Fruit fly (Drosophila melanogaster) whole organism, embryonic: ENCODE data around the gene CG14024.

Experiments
- ATbp ChIP-seq: fragments of 200-800 bp; sonication (Bioruptor generic); optimal IDR thresholded peaks from 2 replicates; lab custom pipeline; 2017; ENCODE audit warnings: missing biosample characterization, mild to moderate bottlenecking, missing genetic modification characterization, missing genetic modification reagents
- Ada2b ChIP-seq: fragments of 200-800 bp; sonication (Bioruptor generic); IDR thresholded peaks from 2 replicates; pipeline ENCODE4 v1.3.6; 2022; ENCODE audit warnings: missing biosample characterization, missing genetic modification characterization
- Adf1 ChIP-seq: fragments of 200-800 bp; sonication (Bioruptor generic); IDR thresholded peaks from 2 replicates; pipeline ENCODE4 v1.3.6; 2022; ENCODE audit warnings: missing biosample characterization, missing genetic modification characterization
- Atf6 ChIP-seq: fragments of 200-800 bp; sonication (Bioruptor generic); IDR thresholded peaks from 2 replicates; pipeline ENCODE4 v1.3.6; 2022; ENCODE audit warnings: missing biosample characterization, missing genetic modification characterization
- Awh ChIP-seq: fragments of 200-800 bp; sonication (Bioruptor generic); IDR thresholded peaks from 2 replicates; pipeline ENCODE4, ENCODE4 v1.3.6; 2022; ENCODE audit warnings: missing biosample characterization, missing genetic modification characterization
- B-H1 ChIP-seq: fragments of 200-800 bp; sonication (Bioruptor generic); IDR thresholded peaks from 3 replicates; pipeline ENCODE4 v1.3.6; 2022; ENCODE audit warnings: missing biosample characterization, missing genetic modification characterization
- B-H2 ChIP-seq: fragments of 200-800 bp; sonication (Bioruptor generic); optimal IDR thresholded peaks from 2 replicates; lab custom pipeline; 2018; ENCODE audit warnings: missing biosample characterization, mild to moderate bottlenecking, missing genetic modification characterization
- CG10267 ChIP-seq: fragments of 200-800 bp; sonication (Bioruptor generic); optimal IDR thresholded peaks from 2 replicates; lab custom pipeline; 2018; ENCODE audit warnings: missing biosample characterization, mild to moderate bottlenecking, missing genetic modification characterization, moderate library complexity
- CG10959 ChIP-seq: fragments of 200-800 bp; sonication (Bioruptor generic); IDR thresholded peaks from 2 replicates; pipeline ENCODE4 v1.3.6; 2022; ENCODE audit warnings: missing biosample characterization, missing genetic modification characterization
- CG11085 ChIP-seq: fragments of 200-800 bp; sonication (Bioruptor generic); IDR thresholded peaks from 2 replicates; pipeline ENCODE4 v1.3.6; 2022; ENCODE audit warnings: missing biosample characterization, missing genetic modification characterization
- CG11695 ChIP-seq: fragments of 200-800 bp; sonication (Bioruptor generic); IDR thresholded peaks from 3 replicates; pipeline ENCODE4 v1.3.6; 2022; ENCODE audit warnings: missing biosample characterization, missing genetic modification characterization
- CG12769 ChIP-seq: fragments of 200-800 bp; sonication (Bioruptor generic); optimal IDR thresholded peaks from 2 replicates; lab custom pipeline; 2019; ENCODE audit warnings: missing biosample characterization, mild to moderate bottlenecking, missing genetic modification characterization, moderate library complexity
- CG1832 ChIP-seq: fragments of 200-800 bp; sonication (Bioruptor generic); optimal IDR thresholded peaks from 2 replicates; lab custom pipeline; 2017; ENCODE audit warnings: missing biosample characterization, mild to moderate bottlenecking, missing genetic modification characterization, inconsistent platforms
- CG2116 ChIP-seq: fragments of 200-800 bp; sonication (Bioruptor generic); optimal IDR thresholded peaks from 3 replicates; lab custom pipeline; 2018; ENCODE audit warnings: missing biosample characterization, mild to moderate bottlenecking, missing genetic modification characterization
- CG2875 ChIP-seq: fragments of 200-800 bp; sonication (Bioruptor generic); optimal IDR thresholded peaks from 2 replicates; lab custom pipeline; 2017; ENCODE audit warnings: missing biosample characterization, mild to moderate bottlenecking, missing genetic modification characterization, missing genetic modification reagents
- CG33213 ChIP-seq: fragments of 200-800 bp; sonication (Bioruptor generic); optimal IDR thresholded peaks from 3 replicates; lab custom pipeline; 2016; ENCODE audit warnings: missing biosample characterization, missing genetic modification characterization
- CG6175 ChIP-seq: fragments of 200-800 bp; sonication (Bioruptor generic); IDR thresholded peaks from 3 replicates; pipeline ENCODE4 v1.3.6; 2022; ENCODE audit warnings: missing biosample characterization, missing genetic modification characterization
- CG6683 ChIP-seq: fragments of 200-800 bp; sonication (Bioruptor generic); optimal IDR thresholded peaks from 2 replicates; lab custom pipeline; 2017; ENCODE audit warnings: missing biosample characterization, mild to moderate bottlenecking, missing genetic modification characterization, missing genetic modification reagents
- CG9437 ChIP-seq: fragments of 200-800 bp; sonication (Bioruptor generic); optimal IDR thresholded peaks from 2 replicates; lab custom pipeline; 2018; ENCODE audit warnings: missing biosample characterization, mild to moderate bottlenecking, missing genetic modification characterization
- ERR ChIP-seq: fragments of 200-800 bp; sonication (Bioruptor generic); optimal IDR thresholded peaks from 2 replicates; lab custom pipeline; 2016; ENCODE audit warnings: missing biosample characterization, missing genetic modification characterization
- Ets65A ChIP-seq: fragments of 200-800 bp; sonication (Bioruptor generic); peaks from one replicate; lab custom pipeline; 2016; ENCODE audit warnings: missing biosample characterization, missing genetic modification characterization
- Gug ChIP-seq: fragments of 200-800 bp; sonication (Bioruptor generic); IDR thresholded peaks from 4 replicates; pipeline ENCODE4 v1.3.6; 2022; ENCODE audit warnings: missing biosample characterization, missing genetic modification characterization
- Hr78 ChIP-seq, 2 experiments: fragments of 200-800 bp in 1 of 2; fragments of >200 bp in 1 of 2; sonication (Bioruptor generic) in 1 of 2; optimal IDR thresholded peaks; 2 replicates each; lab custom pipeline; 2017 to 2019; ENCODE audit warnings: missing biosample characterization in 2 of 2, missing genetic modification characterization in 2 of 2, mild to moderate bottlenecking in 1 of 2, moderate library complexity in 1 of 2
- Lhr ChIP-seq: fragments of 200-800 bp; sonication (Bioruptor generic); optimal IDR thresholded peaks from 3 replicates; lab custom pipeline; 2017; ENCODE audit warnings: mild to moderate bottlenecking, missing biosample characterization, missing genetic modification reagents, missing genetic modification characterization
- Lim3 ChIP-seq: fragments of 200-800 bp; sonication (Bioruptor generic); IDR thresholded peaks from 2 replicates; pipeline ENCODE4 v1.3.6; 2022; ENCODE audit warnings: missing biosample characterization, missing genetic modification characterization
- Side ChIP-seq: fragments of 200-800 bp; sonication (Bioruptor generic); optimal IDR thresholded peaks from 2 replicates; lab custom pipeline; 2016; ENCODE audit warnings: missing biosample characterization, missing genetic modification characterization
- Sox100B ChIP-seq: fragments of 200-800 bp; sonication (Bioruptor generic); optimal IDR thresholded peaks from 3 replicates; lab custom pipeline; 2018; ENCODE audit warnings: missing biosample characterization, mild to moderate bottlenecking, missing genetic modification characterization
- Ssrp ChIP-seq: fragments of 200-800 bp; sonication (Bioruptor generic); optimal IDR thresholded peaks from 2 replicates; lab custom pipeline; 2018; ENCODE audit warnings: missing biosample characterization, mild to moderate bottlenecking, missing genetic modification characterization, moderate library complexity
- ara ChIP-seq: fragments of 200-800 bp; sonication (Bioruptor generic); IDR thresholded peaks from 2 replicates; pipeline ENCODE4 v1.3.6; 2022; ENCODE audit warnings: missing biosample characterization, missing genetic modification characterization
- az2 ChIP-seq: fragments of 200-800 bp; sonication (Bioruptor generic); optimal IDR thresholded peaks from 3 replicates; lab custom pipeline; 2016; ENCODE audit warnings: missing biosample characterization, missing genetic modification characterization
- bab2 ChIP-seq: fragments of 200-800 bp; sonication (Bioruptor generic); optimal IDR thresholded peaks from 2 replicates; lab custom pipeline; 2016; ENCODE audit warnings: missing biosample characterization, missing genetic modification characterization
- chinmo ChIP-seq: fragments of 200-800 bp; sonication (Bioruptor generic); IDR thresholded peaks from 4 replicates; pipeline ENCODE4 v1.3.6; 2022; ENCODE audit warnings: missing biosample characterization, missing genetic modification characterization; ENCODE audit not compliant: partially characterized antibody
- dmrt11E ChIP-seq: fragments of 200-800 bp; sonication (Bioruptor generic); optimal IDR thresholded peaks from 3 replicates; lab custom pipeline; 2018; ENCODE audit warnings: missing biosample characterization, mild to moderate bottlenecking, missing genetic modification characterization, moderate library complexity
- dpn ChIP-seq, 2 experiments: fragments of 200-800 bp; sonication (Bioruptor generic); optimal IDR thresholded peaks; 3 replicates each; lab custom pipeline; 2016; ENCODE audit warnings: missing biosample characterization in 2 of 2, missing genetic modification characterization in 2 of 2
- en ChIP-seq: fragments of 200-800 bp; sonication (Bioruptor generic); optimal IDR thresholded peaks from 2 replicates; lab custom pipeline; 2016; ENCODE audit warnings: missing biosample characterization, missing genetic modification characterization
- gem ChIP-seq: fragments of 200-800 bp; sonication (Bioruptor generic); optimal IDR thresholded peaks from 2 replicates; lab custom pipeline; 2019; ENCODE audit warnings: missing biosample characterization, mild to moderate bottlenecking, missing genetic modification characterization, moderate library complexity
- gfzf ChIP-seq: fragments of 200-800 bp; sonication (Bioruptor generic); optimal IDR thresholded peaks from 2 replicates; lab custom pipeline; 2016; ENCODE audit warnings: missing biosample characterization, mild to moderate bottlenecking, missing genetic modification characterization, moderate library complexity
- gsb-n ChIP-seq: fragments of 200-800 bp; sonication (Bioruptor generic); optimal IDR thresholded peaks from 3 replicates; lab custom pipeline; 2018; ENCODE audit warnings: missing biosample characterization, mild to moderate bottlenecking, missing genetic modification characterization
- insv ChIP-seq, 2 experiments: fragments of 200-800 bp; sonication (Bioruptor generic); optimal IDR thresholded peaks; 3 replicates each; lab custom pipeline; 2016 to 2018; ENCODE audit warnings: missing biosample characterization in 2 of 2, missing genetic modification characterization in 2 of 2
- jumu ChIP-seq: fragments of 200-800 bp; sonication (Bioruptor generic); optimal IDR thresholded peaks from 3 replicates; lab custom pipeline; 2016; ENCODE audit warnings: missing biosample characterization, missing genetic modification characterization
- kni ChIP-seq: fragments of 200-800 bp; sonication (Bioruptor generic); optimal IDR thresholded peaks from 3 replicates; lab custom pipeline; 2017; ENCODE audit warnings: mild to moderate bottlenecking, missing biosample characterization, missing genetic modification reagents, missing genetic modification characterization
- odd ChIP-seq: fragments of 200-800 bp; sonication (Bioruptor generic); optimal IDR thresholded peaks from 2 replicates; lab custom pipeline; 2017; ENCODE audit warnings: missing biosample characterization, mild to moderate bottlenecking, missing genetic modification characterization
- onecut ChIP-seq: fragments of 200-800 bp; sonication (Bioruptor generic); IDR thresholded peaks from 2 replicates; pipeline ENCODE4 v1.3.6; 2022; ENCODE audit warnings: missing biosample characterization, missing genetic modification characterization
- peb ChIP-seq: fragments of 200-800 bp; sonication (Bioruptor generic); IDR thresholded peaks from 2 replicates; pipeline ENCODE4 v1.3.6; 2022; ENCODE audit warnings: missing biosample characterization, missing genetic modification characterization
- pzg ChIP-seq: fragments of 200-800 bp; sonication (Bioruptor generic); optimal IDR thresholded peaks from 3 replicates; lab custom pipeline; 2018; ENCODE audit warnings: missing biosample characterization, mild to moderate bottlenecking, missing genetic modification characterization, moderate library complexity
- rib ChIP-seq: fragments of 200-800 bp; sonication (Bioruptor generic); IDR thresholded peaks from 2 replicates; pipeline ENCODE4 v1.3.6; 2022; ENCODE audit warnings: missing biosample characterization, missing genetic modification characterization
- sc ChIP-seq, 3 experiments: fragments of >200 bp in 2 of 3; fragments of 200-800 bp in 1 of 3; sonication (Bioruptor generic) in 1 of 3; optimal IDR thresholded peaks; 2 replicates in 2 of 3; 3 replicates in 1 of 3; lab custom pipeline; 2017; ENCODE audit warnings: mild to moderate bottlenecking in 1 of 3, missing biosample characterization in 1 of 3, missing genetic modification characterization in 1 of 3, missing genetic modification reagents in 1 of 3
- stwl ChIP-seq: fragments of 200-800 bp; sonication (Bioruptor generic); optimal IDR thresholded peaks from 3 replicates; lab custom pipeline; 2018; ENCODE audit warnings: missing biosample characterization, mild to moderate bottlenecking, missing genetic modification characterization, moderate library complexity
- sug ChIP-seq: fragments of 200-800 bp; optimal IDR thresholded peaks from 2 replicates; lab custom pipeline; 2019; ENCODE audit warnings: missing biosample characterization, mild to moderate bottlenecking, missing genetic modification characterization, moderate library complexity
- tin ChIP-seq: fragments of 200-800 bp; sonication (Bioruptor generic); optimal IDR thresholded peaks from 3 replicates; lab custom pipeline; 2016; ENCODE audit warnings: missing biosample characterization, missing genetic modification characterization

The CG14024 gene

DNA sequence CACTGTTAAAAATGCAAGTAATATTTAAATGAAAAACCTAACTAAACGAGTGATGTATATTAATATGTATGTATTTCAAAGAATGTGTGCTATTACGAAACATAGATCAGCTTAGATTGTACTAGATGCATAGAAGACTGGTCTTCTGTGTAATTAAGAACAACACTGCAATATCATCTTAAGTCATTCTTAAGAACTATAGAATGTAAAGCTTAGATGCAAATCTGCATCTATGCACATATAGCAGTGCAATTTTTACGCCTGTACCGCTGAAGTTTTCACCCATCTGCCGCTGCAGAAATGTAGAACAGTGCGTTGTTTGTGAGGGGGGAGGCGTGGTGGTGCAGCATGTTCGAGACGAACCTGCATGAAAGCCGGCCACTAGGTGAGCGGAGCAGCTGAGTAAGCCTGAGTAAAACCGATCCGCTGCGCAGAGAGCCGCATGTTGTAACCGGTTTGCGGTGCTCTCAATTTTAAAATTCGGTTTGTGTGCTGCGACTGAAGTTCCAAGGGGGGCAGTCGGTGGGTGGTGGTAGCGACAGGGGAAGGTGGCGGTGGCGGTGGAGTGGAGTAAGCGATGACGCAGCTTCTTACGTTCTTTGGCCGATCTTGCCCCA, 17.9 kb downstream of the CG14024 start (continued):
- TF ChIP-seq insv (GFP tag; optimal IDR thresholded peaks at IDR 0.05; lab: Kevin White, UChicago) (no peak), onecut (GFP tag; lab: Robert Waterston, UW) (no peak), Gug (GFP tag; lab: Robert Waterston, UW) (no peak), sug (tag; lab: Kevin White, UChicago) (peak; percentile 19), Adf1 (GFP tag; lab: Robert Waterston, UW) (peak; percentile 14; the same call in 1 of the 2 replicates), sc (optimal IDR thresholded peaks at IDR 0.05; lab: Kevin White, UChicago) (no peak), sc (GFP tag; optimal IDR thresholded peaks at IDR 0.05; lab: Kevin White, UChicago) (peak; percentile 33), CG33213 (GFP tag; lab: Kevin White, UChicago) (no peak), pzg (GFP tag; lab: Kevin White, UChicago) (no peak), en (GFP tag; lab: Kevin White, UChicago) (no peak), jumu (no peak), CG6175 (peak; percentile 96), CG1832 (GFP tag; lab: Kevin White, UChicago) (no peak), Hr78 (GFP tag; optimal IDR thresholded peaks at IDR 0.05; lab: Kevin White, UChicago) (no peak), odd (GFP tag; lab: Kevin White, UChicago) (no peak), CG11695 (GFP tag; lab: Robert Waterston, UW) (no peak), kni (GFP tag; lab: Kevin White, UChicago) (peak; percentile 72), dpn (GFP tag; optimal IDR thresholded peaks at IDR 0.05; lab: Kevin White, UChicago) (no peak), Awh (GFP tag; lab: Robert Waterston, UW) (no peak; the same call in 1 of the 2 replicates), chinmo (GFP tag; lab: Robert Waterston, UW) (peak; percentile 85; the same call in 2 of the 4 replicates), CG10959 (no peak), CG9437 (no peak), az2 (GFP tag; lab: Kevin White, UChicago) (peak; percentile 50), CG6683 (GFP tag; lab: Kevin White, UChicago) (no peak), Lim3 (GFP tag; lab: Robert Waterston, UW) (no peak), gfzf (GFP tag; lab: Kevin White, UChicago) (no peak), CG12769 (tag; lab: Kevin White, UChicago) (no peak), ara (GFP tag; lab: Robert Waterston, UW) (no peak), gem (tag; lab: Kevin White, UChicago) (peak; percentile 57), tin (peak; percentile 1), CG2875 (GFP tag; lab: Kevin White, UChicago) (no peak), Atf6 (GFP tag; lab: Robert Waterston, UW) (no peak), Ssrp (tag; lab: Kevin White, UChicago) (peak; percentile 42), rib (GFP tag; lab: Robert Waterston, UW) (0 out of 2 replicates have a peak, but pooled peaks have one; percentile 43), stwl (tag; lab: Kevin White, UChicago) (no peak), Ets65A (GFP tag; lab: Kevin White, UChicago) (no peak), ERR (GFP tag; lab: Kevin White, UChicago) (no peak), CG11085 (GFP tag; lab: Robert Waterston, UW) (no peak), ATbp (peak; percentile 18), Ada2b (GFP tag; lab: Robert Waterston, UW) (no peak), gsb-n (tag; lab: Kevin White, UChicago) (peak; percentile 47), CG10267 (tag; lab: Kevin White, UChicago) (peak; percentile 30), Lhr (GFP tag; lab: Kevin White, UChicago) (peak; percentile 13), Side (GFP tag; lab: Kevin White, UChicago) (no peak), B-H1 (GFP tag; lab: Robert Waterston, UW) (no peak), B-H2 (GFP tag; lab: Kevin White, UChicago) (no peak), Sox100B (GFP tag; lab: Kevin White, UChicago) (peak; percentile 11), bab2 (GFP tag; lab: Kevin White, UChicago) (no peak), CG2116 (no peak), peb (GFP tag; lab: Robert Waterston, UW) (no peak), dmrt11E (tag; lab: Kevin White, UChicago) (peak; percentile 14)
